Fruit fly (Drosophila melanogaster): Measurements from ENCODE around the gene CG14322.

Gene CG14322

DNA sequence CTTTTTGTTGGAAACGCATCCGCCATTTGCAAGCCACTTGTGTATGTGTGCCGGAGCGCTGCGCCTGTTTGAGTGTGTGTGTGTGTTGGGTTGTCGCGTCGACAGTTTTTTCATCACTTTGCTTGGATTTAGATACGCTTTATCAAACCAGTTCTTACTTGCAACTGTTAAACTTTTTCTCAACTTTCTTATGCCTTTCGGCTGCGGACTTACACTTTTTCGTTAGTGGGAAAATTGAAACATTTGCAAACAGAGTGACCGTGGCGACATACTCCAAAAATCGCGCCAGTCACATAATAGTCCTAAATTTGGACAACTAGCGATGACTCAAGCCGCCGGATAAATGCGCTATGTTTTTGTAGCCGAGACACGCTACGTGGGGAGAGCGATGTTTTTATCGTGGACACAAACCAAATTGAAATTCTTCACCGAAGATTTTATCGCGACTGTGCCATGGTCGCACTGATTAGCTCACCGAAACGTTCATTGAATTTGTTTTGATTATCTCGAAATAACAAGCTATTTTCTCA lies 34.8 kb downstream of the CG14322 start, which contains the start of the genes alt and CG7655:
Gene alt (minus strand): TSS at position 272 of the 530 bp plus-strand sequence.
Gene CG7655 (plus strand): TSS at position 426 of the 530 bp plus-strand sequence.
- no peak for TF ChIP-seq sage (GFP tag; optimal IDR thresholded peaks at IDR 0.05)
- no peak for TF ChIP-seq CG32264 (GFP tag; optimal IDR thresholded peaks at IDR 0.05)
- no peak for TF ChIP-seq Hnf4 (GFP tag; optimal IDR thresholded peaks at IDR 0.05)
- no peak for TF ChIP-seq fru (GFP tag; optimal IDR thresholded peaks at IDR 0.05)
- no peak for TF ChIP-seq GATAd (GFP tag; optimal IDR thresholded peaks at IDR 0.05)
- TF ChIP-seq rgr (GFP tag; optimal IDR thresholded peaks at IDR 0.05): peak; percentile 16
- TF ChIP-seq lola (GFP tag; optimal IDR thresholded peaks at IDR 0.05): no peak
- TF ChIP-seq Dif (GFP tag; optimal IDR thresholded peaks at IDR 0.05; ENCODE audit: partially characterized antibody): no peak
- TF ChIP-seq dmrt93B (GFP tag; optimal IDR thresholded peaks at IDR 0.05): no peak
- no peak for TF ChIP-seq Vsx2 (GFP tag; optimal IDR thresholded peaks at IDR 0.05; ENCODE audit: partially characterized antibody)
- TF ChIP-seq woc (GFP tag; optimal IDR thresholded peaks at IDR 0.05): no peak
- no peak for TF ChIP-seq dl (GFP tag; optimal IDR thresholded peaks at IDR 0.05; ENCODE audit: insufficient read depth in 1 of 2, partially characterized antibody in 2 of 2)
- TF ChIP-seq brk (GFP tag; optimal IDR thresholded peaks at IDR 0.05): no peak
- TF ChIP-seq dsf (GFP tag; optimal IDR thresholded peaks at IDR 0.05; ENCODE audit: borderline replicate concordance): no peak
- TF ChIP-seq CrebA (GFP tag; optimal IDR thresholded peaks at IDR 0.05; ENCODE audit: borderline replicate concordance): no peak
- no peak for TF ChIP-seq Abd-B (GFP tag; optimal IDR thresholded peaks at IDR 0.05)
- no peak for TF ChIP-seq OdsH (GFP tag; optimal IDR thresholded peaks at IDR 0.05)
- TF ChIP-seq Mio (GFP tag; optimal IDR thresholded peaks at IDR 0.05): no peak
- TF ChIP-seq Dfd (GFP tag; optimal IDR thresholded peaks at IDR 0.05): no peak
- peak; percentile 10 for TF ChIP-seq psq (GFP tag; optimal IDR thresholded peaks at IDR 0.05)
- TF ChIP-seq br (GFP tag; optimal IDR thresholded peaks at IDR 0.05): no peak
- TF ChIP-seq N (GFP tag; optimal IDR thresholded peaks at IDR 0.05): no peak
- no peak for TF ChIP-seq pan (optimal IDR thresholded peaks at IDR 0.05)
- peak in 1 of 2 experiments; percentile 2 for TF ChIP-seq foxo (GFP tag; optimal IDR thresholded peaks at IDR 0.05)
- TF ChIP-seq Rel (GFP tag; optimal IDR thresholded peaks at IDR 0.05): no peak
- peak; percentile 73 for TF ChIP-seq Rel (tag; optimal IDR thresholded peaks at IDR 0.05)
- no peak for TF ChIP-seq jim (GFP tag; optimal IDR thresholded peaks at IDR 0.05)
- peak; percentile 2 for TF ChIP-seq h (GFP tag; optimal IDR thresholded peaks at IDR 0.05)
- no peak for TF ChIP-seq CG9705 (GFP tag; optimal IDR thresholded peaks at IDR 0.05)
- TF ChIP-seq tai (GFP tag; optimal IDR thresholded peaks at IDR 0.05): no peak
- TF ChIP-seq ey (GFP tag; optimal IDR thresholded peaks at IDR 0.05): no peak
- no peak for TF ChIP-seq HLH106 (tag; optimal IDR thresholded peaks at IDR 0.05)
- TF ChIP-seq Sp1 (GFP tag; optimal IDR thresholded peaks at IDR 0.05): peak; percentile 55
- TF ChIP-seq Myc (optimal IDR thresholded peaks at IDR 0.05): peak; percentile 79
- TF ChIP-seq Hr83 (GFP tag; optimal IDR thresholded peaks at IDR 0.05; ENCODE audit: poor library complexity, severe bottlenecking): no peak
- TF ChIP-seq Jra (GFP tag; optimal IDR thresholded peaks at IDR 0.05): no peak
- no peak for TF ChIP-seq Hr78 (GFP tag; optimal IDR thresholded peaks at IDR 0.05)
- TF ChIP-seq sv (GFP tag; optimal IDR thresholded peaks at IDR 0.05): no peak
- no peak for TF ChIP-seq usp (GFP tag; optimal IDR thresholded peaks at IDR 0.05)

- TF ChIP-seq Jra (GFP tag; optimal IDR thresholded peaks at IDR 0.05): peak; percentile 56
- TF ChIP-seq Hnf4 (GFP tag; optimal IDR thresholded peaks at IDR 0.05): no peak
- TF ChIP-seq br (GFP tag; optimal IDR thresholded peaks at IDR 0.05): no peak
- peak; percentile 49 for TF ChIP-seq sage (GFP tag; optimal IDR thresholded peaks at IDR 0.05)
- no peak for TF ChIP-seq GATAd (GFP tag; optimal IDR thresholded peaks at IDR 0.05)
- TF ChIP-seq Myc (optimal IDR thresholded peaks at IDR 0.05): peak; percentile 11
- peak; percentile 20 for TF ChIP-seq HLH106 (tag; optimal IDR thresholded peaks at IDR 0.05)
Measured at dm6 chr3R:17684854-17685253, 37.4 kb downstream of the CG14322 start, which contains the start of the genes CG31251 and CG31360. CG31251 (minus strand) TSS chr3R:17684915. CG31360 (plus strand) TSS chr3R:17685097.

- TF ChIP-seq Rel (GFP tag; optimal IDR thresholded peaks at IDR 0.05) (no peak), Rel (tag; optimal IDR thresholded peaks at IDR 0.05) (peak; percentile 71), Dfd (GFP tag; optimal IDR thresholded peaks at IDR 0.05) (no peak), HLH106 (tag; optimal IDR thresholded peaks at IDR 0.05) (peak; percentile 43), ey (GFP tag; optimal IDR thresholded peaks at IDR 0.05) (peak; percentile 15)
Measured at dm6 chr3R:17686875-17687274, 39.4 kb downstream of the CG14322 start, which contains the start of gene CG31249. CG31249 (minus strand) TSS chr3R:17687071.
